Worm (Caenorhabditis elegans): ENCODE results near the gene srbc-11.
A peak's percentile ranks its signal among the peaks of the same experiment; 100 is the strongest.
"Not testable (repeated sequence)": the region's sequence is repeated elsewhere in the genome, so short reads cannot be mapped to it uniquely, and the experiment has no call there.

Gene srbc-11

ce11 chrV:7522279-7522678 lies 27.2 kb upstream of the srbc-11 start, which contains the start of gene C54F6.15:
Gene C54F6.15, minus strand, starts transcription at chrV:7522379.
- TF ChIP-seq F37B4.10 (GFP tag; IDR thresholded peaks at IDR 0.05) (0 out of 2 replicates have a peak, but pooled peaks have one; percentile 46), hmg-20 (GFP tag; IDR thresholded peaks at IDR 0.05) (no peak)

DNA sequence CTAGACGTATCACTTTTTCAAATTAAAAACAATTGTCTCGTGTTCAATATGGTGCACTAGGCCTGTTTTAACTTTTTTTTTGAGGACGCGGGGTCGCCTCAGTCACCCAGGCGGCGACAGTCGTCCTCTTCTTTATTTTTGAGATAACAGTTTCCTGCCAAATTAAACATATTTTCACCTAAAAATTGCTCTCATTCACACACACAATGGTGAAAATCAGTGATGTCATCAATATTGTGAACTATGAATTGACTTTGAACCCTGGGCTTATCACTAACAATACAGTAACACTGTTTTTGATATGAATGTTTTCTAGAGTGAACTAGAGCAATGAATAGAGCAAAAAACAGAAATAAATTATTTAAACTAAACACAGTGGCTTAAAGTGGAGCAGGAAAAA lies 26.2 kb upstream of the srbc-11 start:
- TF ChIP-seq egl-18 (GFP tag; IDR thresholded peaks at IDR 0.05) (no peak), nhr-80 (tag; optimal IDR thresholded peaks at IDR 0.05) (peak; percentile 73), F55B11.4 (tag; optimal IDR thresholded peaks at IDR 0.05; ENCODE audit: borderline replicate concordance, insufficient read depth) (no peak), madf-6 (GFP tag; IDR thresholded peaks at IDR 0.05) (no peak), T07F8.4 (tag; optimal IDR thresholded peaks at IDR 0.05) (no peak), nhr-179 (tag; optimal IDR thresholded peaks at IDR 0.05) (no peak)

- TF ChIP-seq athp-1 (tag; optimal IDR thresholded peaks at IDR 0.05) (no peak), Y56A3A.18 (GFP tag; IDR thresholded peaks at IDR 0.05) (no peak), rec-8 (tag; optimal IDR thresholded peaks at IDR 0.05) (no peak), hlh-26 (GFP tag; conservative IDR thresholded peaks at IDR 0.05) (no peak)
These were observed 25.0 kb upstream of the srbc-11 start, which contains the start of gene srb-19 for ce11 chrV:7520077-7520476. Gene srb-19, minus strand, starts transcription at chrV:7520177.

DNA sequence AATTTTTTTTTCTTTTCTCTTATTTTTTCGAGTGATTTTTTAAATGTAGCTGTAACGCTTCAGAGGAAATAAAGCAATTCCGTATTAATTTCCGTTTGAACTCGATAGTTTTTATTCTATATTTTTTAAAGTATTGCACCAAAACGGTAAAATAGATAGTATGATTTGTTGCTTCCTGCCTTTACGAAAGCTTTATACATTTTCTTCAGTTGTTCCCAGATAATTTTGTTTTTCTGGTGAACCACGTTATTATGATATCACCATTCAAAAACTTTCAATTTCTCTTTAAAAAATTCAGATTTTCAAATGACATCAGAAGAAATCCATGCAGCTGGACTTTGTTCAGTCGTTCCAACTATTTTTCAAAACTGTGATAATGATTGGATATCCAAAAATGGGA lies 19.9 kb upstream of the srbc-11 start, which contains the start of gene srb-18:
srb-18 (plus strand) TSS at position 301 of the 400 bp plus-strand sequence.
- TF ChIP-seq B0019.2 (GFP tag; conservative IDR thresholded peaks at IDR 0.05) (no peak), xnd-1 (tag; optimal IDR thresholded peaks at IDR 0.05) (no peak), athp-1 (tag; optimal IDR thresholded peaks at IDR 0.05) (no peak), snpc-4 (GFP tag; optimal IDR thresholded peaks at IDR 0.05) (no peak), snpc-4 (tag; optimal IDR thresholded peaks at IDR 0.05) (no peak), snpc-3.4 (tag; optimal IDR thresholded peaks at IDR 0.05) (no peak), F57A8.1 (GFP tag; optimal IDR thresholded peaks at IDR 0.05) (no peak), ztf-26 (tag; optimal IDR thresholded peaks at IDR 0.05) (no peak), Y53F4B.3 (GFP tag; IDR thresholded peaks at IDR 0.05) (no peak), nfya-1 (tag; optimal IDR thresholded peaks at IDR 0.05; ENCODE audit: borderline replicate concordance, insufficient read depth) (no peak), snpc-1.1 (tag; optimal IDR thresholded peaks at IDR 0.05; ENCODE audit: insufficient read depth) (no peak), ztf-3 (GFP tag; optimal IDR thresholded peaks at IDR 0.05) (no peak), pbrm-1 (GFP tag; IDR thresholded peaks at IDR 0.05) (no peak), rec-8 (tag; optimal IDR thresholded peaks at IDR 0.05) (no peak), egrh-3 (GFP tag; IDR thresholded peaks at IDR 0.05) (no peak), unc-62 (GFP tag; optimal IDR thresholded peaks at IDR 0.05) (no peak), atf-7 (tag; optimal IDR thresholded peaks at IDR 0.05) (no peak), F23B12.7 (tag; optimal IDR thresholded peaks at IDR 0.05; ENCODE audit: insufficient read depth) (no peak), C17E4.6 (GFP tag; IDR thresholded peaks at IDR 0.05) (no peak)

- TF ChIP-seq ceh-27 (GFP tag; optimal IDR thresholded peaks at IDR 0.05); K11D2.4 (GFP tag; IDR thresholded peaks at IDR 0.05); dox-1 (GFP tag; IDR thresholded peaks at IDR 0.05): not testable (repeated sequence)
These were observed 16.4 kb upstream of the srbc-11 start, which contains the start of gene nhr-171 for ce11 chrV:7511465-7511864. Gene nhr-171, plus strand, starts transcription at chrV:7511765.

Data from whole organism, young adult.